Fruit fly (Drosophila melanogaster): Measurements from ENCODE around the gene Uba5.

Gene Uba5

dm6 chrX:11453638-11454037 lies 29.7 kb upstream of the Uba5 start:
- TF ChIP-seq CrebA (GFP tag; optimal IDR thresholded peaks at IDR 0.05; ENCODE audit: borderline replicate concordance) (no peak), fru (GFP tag; optimal IDR thresholded peaks at IDR 0.05) (no peak), dmrt93B (GFP tag; optimal IDR thresholded peaks at IDR 0.05) (no peak), Myc (optimal IDR thresholded peaks at IDR 0.05) (no peak), sv (GFP tag; optimal IDR thresholded peaks at IDR 0.05) (no peak), CG9705 (GFP tag; optimal IDR thresholded peaks at IDR 0.05) (no peak), OdsH (GFP tag; optimal IDR thresholded peaks at IDR 0.05) (no peak), ey (GFP tag; optimal IDR thresholded peaks at IDR 0.05) (no peak), CG32264 (GFP tag; optimal IDR thresholded peaks at IDR 0.05) (no peak)

- TF ChIP-seq Jra (GFP tag; optimal IDR thresholded peaks at IDR 0.05) (peak; percentile 28), Dif (GFP tag; optimal IDR thresholded peaks at IDR 0.05; ENCODE audit: partially characterized antibody) (no peak), tai (GFP tag; optimal IDR thresholded peaks at IDR 0.05) (peak; percentile 13), dl (GFP tag; optimal IDR thresholded peaks at IDR 0.05; ENCODE audit: insufficient read depth in 1 of 2, partially characterized antibody in 2 of 2) (no peak), GATAd (GFP tag; optimal IDR thresholded peaks at IDR 0.05) (no peak), pan (optimal IDR thresholded peaks at IDR 0.05) (no peak), dmrt93B (GFP tag; optimal IDR thresholded peaks at IDR 0.05) (peak; percentile 33), OdsH (GFP tag; optimal IDR thresholded peaks at IDR 0.05) (no peak), Hr83 (GFP tag; optimal IDR thresholded peaks at IDR 0.05; ENCODE audit: poor library complexity, severe bottlenecking) (peak; percentile 23), Mio (GFP tag; optimal IDR thresholded peaks at IDR 0.05) (no peak), Dfd (GFP tag; optimal IDR thresholded peaks at IDR 0.05) (no peak), br (GFP tag; optimal IDR thresholded peaks at IDR 0.05) (no peak), lola (GFP tag; optimal IDR thresholded peaks at IDR 0.05) (no peak), CrebA (GFP tag; optimal IDR thresholded peaks at IDR 0.05; ENCODE audit: borderline replicate concordance) (no peak), psq (GFP tag; optimal IDR thresholded peaks at IDR 0.05) (no peak), foxo (GFP tag; optimal IDR thresholded peaks at IDR 0.05) (peak in 1 of 2 experiments; percentile 58), Abd-B (GFP tag; optimal IDR thresholded peaks at IDR 0.05) (no peak), brk (GFP tag; optimal IDR thresholded peaks at IDR 0.05) (peak; percentile 7), ey (GFP tag; optimal IDR thresholded peaks at IDR 0.05) (peak; percentile 20), CG32264 (GFP tag; optimal IDR thresholded peaks at IDR 0.05) (no peak), fru (GFP tag; optimal IDR thresholded peaks at IDR 0.05) (peak; percentile 58), sv (GFP tag; optimal IDR thresholded peaks at IDR 0.05) (peak; percentile 25), woc (GFP tag; optimal IDR thresholded peaks at IDR 0.05) (peak; percentile 54), CG9705 (GFP tag; optimal IDR thresholded peaks at IDR 0.05) (no peak), usp (GFP tag; optimal IDR thresholded peaks at IDR 0.05) (no peak), N (GFP tag; optimal IDR thresholded peaks at IDR 0.05) (no peak), sage (GFP tag; optimal IDR thresholded peaks at IDR 0.05) (no peak), Sp1 (GFP tag; optimal IDR thresholded peaks at IDR 0.05) (peak; percentile 20), Hr78 (GFP tag; optimal IDR thresholded peaks at IDR 0.05) (no peak), Vsx2 (GFP tag; optimal IDR thresholded peaks at IDR 0.05; ENCODE audit: partially characterized antibody) (no peak), HLH106 (tag; optimal IDR thresholded peaks at IDR 0.05) (peak; percentile 52), Hnf4 (GFP tag; optimal IDR thresholded peaks at IDR 0.05) (peak; percentile 31), Myc (optimal IDR thresholded peaks at IDR 0.05) (no peak), jim (GFP tag; optimal IDR thresholded peaks at IDR 0.05) (no peak), rgr (GFP tag; optimal IDR thresholded peaks at IDR 0.05) (peak; percentile 4), dsf (GFP tag; optimal IDR thresholded peaks at IDR 0.05; ENCODE audit: borderline replicate concordance) (no peak), Rel (GFP tag; optimal IDR thresholded peaks at IDR 0.05) (no peak), Rel (tag; optimal IDR thresholded peaks at IDR 0.05) (peak; percentile 59), h (GFP tag; optimal IDR thresholded peaks at IDR 0.05) (peak; percentile 35)
Measured at dm6 chrX:11454189-11454882, 29.0 kb upstream of the Uba5 start, which contains the start of the genes Evi5 and HP5. Gene Evi5 (minus strand): TSS chrX:11454386. Gene HP5 (plus strand): TSS chrX:11454786.
